Worm (Caenorhabditis elegans) whole organism, young adult: ENCODE results near the gene F49C5.10.

Experiments used
- ceh-100 ChIP-seq: fragments of 200-800 bp; sonication (Bioruptor generic); IDR thresholded peaks from 2 replicates; pipeline ENCODE4 v1.3.6; 2022; ENCODE audit warnings: missing genetic modification reagents, missing genetic modification characterization, missing compliant biosample characterization
- nhr-120 ChIP-seq: fragments of 200-800 bp; sonication (Bioruptor generic); IDR thresholded peaks from 2 replicates; pipeline ENCODE4 v1.3.6; 2022; ENCODE audit warnings: missing genetic modification characterization, missing compliant biosample characterization
- sptf-2 ChIP-seq: fragments of 200-800 bp; sonication (Bioruptor generic); optimal IDR thresholded peaks from 2 replicates; lab custom pipeline; 2018; ENCODE audit warnings: mild to moderate bottlenecking, missing genetic modification characterization, missing compliant biosample characterization
- ztf-28 ChIP-seq: fragments of 200-800 bp; sonication (Bioruptor generic); IDR thresholded peaks from 2 replicates; pipeline ENCODE4 v1.3.6; 2022; ENCODE audit warnings: missing genetic modification reagents, missing genetic modification characterization, missing compliant biosample characterization

DNA sequence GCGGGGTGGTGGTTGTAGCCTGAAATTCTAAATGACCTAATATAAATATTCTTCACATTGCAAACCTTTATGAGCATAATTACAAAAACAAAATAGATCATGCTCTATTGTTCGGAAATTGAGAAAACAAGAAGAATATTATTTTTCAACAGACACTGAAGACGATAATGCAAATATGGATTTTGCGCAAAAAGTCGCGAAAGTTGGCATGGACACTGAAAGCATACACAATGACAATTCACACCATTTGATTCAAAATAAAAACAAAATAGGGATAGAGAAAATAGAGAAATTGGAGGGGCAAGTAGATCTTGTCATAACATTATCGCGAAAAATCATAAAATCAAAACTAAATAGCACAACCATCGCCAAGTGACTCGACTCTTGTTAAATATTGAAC lies 26.2 kb downstream of the F49C5.10 start, which contains the start of gene Y38E10A.35:
- TF ChIP-seq ceh-100 (GFP tag; lab: Robert Waterston, UW) = no peak
- TF ChIP-seq nhr-120 (GFP tag; lab: Robert Waterston, UW) = no peak
- no peak for TF ChIP-seq sptf-2
- TF ChIP-seq ztf-28 = no peak
